Worm (Caenorhabditis elegans) whole organism, L1 larva: ENCODE measurements around the gene W04E12.2.
"Not testable (repeated sequence)": the region's sequence is repeated elsewhere in the genome, so short reads cannot be mapped to it uniquely, and the experiment has no call there.

Experiments used
- C04F5.9 ChIP-seq: sonication (generic microtip); optimal IDR thresholded peaks from 2 replicates; lab custom pipeline; 2016; ENCODE audit warnings: missing genetic modification characterization, missing compliant biosample characterization
- C34B4.2 ChIP-seq: sonication (generic microtip); optimal IDR thresholded peaks from 2 replicates; lab custom pipeline; 2017; ENCODE audit warnings: mild to moderate bottlenecking, missing genetic modification characterization, missing compliant biosample characterization
- alr-1 ChIP-seq: fragments of 200-800 bp; sonication (Bioruptor generic); optimal IDR thresholded peaks from 2 replicates; lab custom pipeline; 2018; ENCODE audit warnings: borderline replicate concordance, mild to moderate bottlenecking, missing genetic modification characterization, missing compliant biosample characterization
- aly-2 ChIP-seq: fragments of 150-350 bp; optimal IDR thresholded peaks from 2 replicates; lab custom pipeline; 2014; ENCODE audit warnings: missing biosample characterization, missing genetic modification characterization
- ama-1 ChIP-seq: fragments of 150-350 bp; optimal IDR thresholded peaks from 2 replicates; lab custom pipeline; 2014
- ceh-82 ChIP-seq, 3 experiments: fragments of 150-350 bp in 1 of 3; sonication (generic microtip) in 2 of 3; optimal IDR thresholded peaks; 2 replicates each; lab custom pipeline; 2014 to 2017; ENCODE audit warnings: missing biosample characterization in 3 of 3, missing genetic modification characterization in 3 of 3
- ceh-88 ChIP-seq: fragments of 200-800 bp; sonication (Bioruptor generic); IDR thresholded peaks from 2 replicates; pipeline ENCODE4 v1.3.6; 2022; ENCODE audit warnings: missing genetic modification characterization, missing compliant biosample characterization
- efl-1 ChIP-seq, 4 experiments: fragments of 150-350 bp; optimal IDR thresholded peaks in 3 of 4; peaks in 1 of 4; 1 replicate in 1 of 4; 2 replicates in 3 of 4; lab custom pipeline; 2014; ENCODE audit warnings: missing biosample characterization in 2 of 4, missing genetic modification characterization in 2 of 4, missing genetic modification reagents in 2 of 4
- efl-3 ChIP-seq: fragments of 200-800 bp; sonication (Bioruptor generic); optimal IDR thresholded peaks from 2 replicates; lab custom pipeline; 2018; ENCODE audit warnings: mild to moderate bottlenecking, missing genetic modification characterization, missing compliant biosample characterization
- egl-27 ChIP-seq, 2 experiments: fragments of 150-350 bp in 1 of 2; sonication (generic microtip); optimal IDR thresholded peaks; 3 replicates each; lab custom pipeline; 2017 to 2018; ENCODE audit warnings: missing biosample characterization in 2 of 2, missing genetic modification characterization in 2 of 2, missing genetic modification reagents in 2 of 2
- elt-3 ChIP-seq, 6 experiments: fragments of 150-350 bp in 1 of 6; sonication (generic microtip); optimal IDR thresholded peaks; 2 replicates each; lab custom pipeline; 2017 to 2018; ENCODE audit warnings: missing biosample characterization in 6 of 6, missing genetic modification characterization in 6 of 6, inconsistent platforms in 1 of 6
- ets-5 ChIP-seq: fragments of 200-800 bp; sonication (Bioruptor generic); IDR thresholded peaks from 2 replicates; pipeline ENCODE4 v1.3.6; 2022; ENCODE audit warnings: missing genetic modification characterization, missing compliant biosample characterization
- fos-1 ChIP-seq: fragments of 150-350 bp; optimal IDR thresholded peaks from 2 replicates; lab custom pipeline; 2014; ENCODE audit warnings: missing biosample characterization, missing genetic modification characterization
- irx-1 ChIP-seq: sonication (generic microtip); optimal IDR thresholded peaks from 2 replicates; lab custom pipeline; 2016; ENCODE audit warnings: missing genetic modification characterization, missing compliant biosample characterization
- isw-1 ChIP-seq: fragments of 200-800 bp; sonication (Bioruptor generic); IDR thresholded peaks from 2 replicates; pipeline ENCODE4 v1.3.6; 2022; ENCODE audit warnings: missing genetic modification characterization, missing compliant biosample characterization
- lin-13 ChIP-seq: fragments of 150-350 bp; optimal IDR thresholded peaks from 2 replicates; lab custom pipeline; 2014; ENCODE audit warnings: missing biosample characterization, missing genetic modification reagents, missing genetic modification characterization
- lin-14 ChIP-seq: fragments of 200-800 bp; sonication (Bioruptor generic); optimal IDR thresholded peaks from 2 replicates; lab custom pipeline; 2018; ENCODE audit warnings: mild to moderate bottlenecking, missing genetic modification characterization, moderate library complexity, missing compliant biosample characterization
- lir-3 ChIP-seq: sonication (generic microtip); optimal IDR thresholded peaks from 2 replicates; lab custom pipeline; 2016; ENCODE audit warnings: mild to moderate bottlenecking, missing genetic modification characterization, moderate library complexity, missing compliant biosample characterization; ENCODE audit not compliant: poor library complexity
- lsy-2 ChIP-seq, 2 experiments: fragments of 150-350 bp; optimal IDR thresholded peaks; 2 replicates each; lab custom pipeline; 2014; ENCODE audit warnings: missing biosample characterization in 2 of 2, missing genetic modification characterization in 2 of 2
- mab-9 ChIP-seq: fragments of 200-800 bp; sonication (Bioruptor generic); IDR thresholded peaks from 2 replicates; pipeline ENCODE4 v1.3.6; 2022; ENCODE audit warnings: missing genetic modification reagents, missing genetic modification characterization, missing compliant biosample characterization
- mdl-1 ChIP-seq, 2 experiments: fragments of 150-350 bp; optimal IDR thresholded peaks; 2 replicates each; lab custom pipeline; 2014 to 2017; ENCODE audit warnings: missing biosample characterization in 2 of 2, missing genetic modification characterization in 2 of 2, inconsistent platforms in 1 of 2
- nhr-11 ChIP-seq: fragments of 150-350 bp; optimal IDR thresholded peaks from 2 replicates; lab custom pipeline; 2014; ENCODE audit warnings: missing biosample characterization, missing genetic modification characterization
- nhr-19 ChIP-seq: fragments of 200-800 bp; sonication (Bioruptor generic); conservative IDR thresholded peaks from 2 replicates; pipeline ENCODE4 v1.3.6; 2022; ENCODE audit warnings: missing genetic modification characterization, missing compliant biosample characterization
- nhr-20 ChIP-seq: sonication (generic microtip); optimal IDR thresholded peaks from 2 replicates; lab custom pipeline; 2016; ENCODE audit warnings: mild to moderate bottlenecking, missing genetic modification characterization, missing compliant biosample characterization
- nhr-28 ChIP-seq: fragments of 150-350 bp; optimal IDR thresholded peaks from 2 replicates; lab custom pipeline; 2014; ENCODE audit warnings: missing biosample characterization, missing genetic modification characterization
- nhr-76 ChIP-seq: sonication (generic microtip); optimal IDR thresholded peaks from 2 replicates; lab custom pipeline; 2017; ENCODE audit warnings: missing biosample characterization, missing genetic modification characterization
- nhr-77 ChIP-seq: fragments of 150-350 bp; optimal IDR thresholded peaks from 2 replicates; lab custom pipeline; 2014; ENCODE audit warnings: missing biosample characterization, missing genetic modification characterization
- nhr-84 ChIP-seq: sonication (generic microtip); optimal IDR thresholded peaks from 2 replicates; lab custom pipeline; 2017; ENCODE audit warnings: missing biosample characterization, missing genetic modification characterization
- nhr-90 ChIP-seq: sonication (generic microtip); optimal IDR thresholded peaks from 2 replicates; lab custom pipeline; 2016; ENCODE audit warnings: mild to moderate bottlenecking, missing genetic modification characterization, missing compliant biosample characterization; ENCODE audit not compliant: poor library complexity
- rnt-1 ChIP-seq: sonication (generic microtip); optimal IDR thresholded peaks from 2 replicates; lab custom pipeline; 2016; ENCODE audit warnings: mild to moderate bottlenecking, missing genetic modification characterization, moderate library complexity, missing compliant biosample characterization
- snpc-4 ChIP-seq: fragments of 150-350 bp; optimal IDR thresholded peaks from 2 replicates; lab custom pipeline; 2014; ENCODE audit warnings: missing biosample characterization, missing genetic modification characterization
- snu-23 ChIP-seq: sonication (generic microtip); optimal IDR thresholded peaks from 2 replicates; lab custom pipeline; 2016; ENCODE audit warnings: missing genetic modification characterization, missing compliant biosample characterization
- unc-62 ChIP-seq: fragments of 150-350 bp; optimal IDR thresholded peaks from 2 replicates; lab custom pipeline; 2014; ENCODE audit warnings: missing biosample characterization, missing genetic modification reagents, missing genetic modification characterization
- vab-15 ChIP-seq: sonication (generic microtip); optimal IDR thresholded peaks from 2 replicates; lab custom pipeline; 2017; ENCODE audit warnings: missing genotype, mild to moderate bottlenecking, missing genetic modification characterization, missing compliant biosample characterization

The W04E12.2 gene

DNA sequence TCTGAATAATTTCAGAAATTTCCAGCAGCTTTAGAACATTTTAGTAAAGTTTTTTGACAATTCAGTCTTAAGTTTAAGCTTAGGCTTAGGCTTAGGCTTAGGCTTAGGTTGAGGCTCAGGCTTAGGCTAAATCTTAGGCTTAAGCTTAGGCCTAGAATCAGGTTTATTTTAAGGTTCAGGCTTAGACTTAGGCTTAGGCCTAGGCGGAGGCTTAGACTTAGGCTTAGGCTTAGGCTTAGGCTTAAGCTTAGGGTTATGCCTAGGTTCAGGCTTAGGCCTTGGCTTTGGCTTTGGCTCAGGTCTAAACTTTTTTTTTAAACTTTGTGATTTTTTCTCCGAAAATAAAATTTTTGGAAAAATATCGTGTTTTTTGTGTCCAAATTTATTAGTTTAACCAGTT lies 22.3 kb downstream of the W04E12.2 start:
- TF ChIP-seq C34B4.2 (tag; lab: Kevin White, UChicago) (no peak), mab-9 (GFP tag; lab: Robert Waterston, UW) (no peak), nhr-19 (GFP tag; lab: Robert Waterston, UW) (no peak), C04F5.9 (tag; lab: Kevin White, UChicago) (no peak), mdl-1 (tag; optimal IDR thresholded peaks at IDR 0.05; lab: Kevin White, UChicago) (no peak), egl-27 (tag; optimal IDR thresholded peaks at IDR 0.05; lab: Kevin White, UChicago) (no peak), lir-3 (no peak)

DNA sequence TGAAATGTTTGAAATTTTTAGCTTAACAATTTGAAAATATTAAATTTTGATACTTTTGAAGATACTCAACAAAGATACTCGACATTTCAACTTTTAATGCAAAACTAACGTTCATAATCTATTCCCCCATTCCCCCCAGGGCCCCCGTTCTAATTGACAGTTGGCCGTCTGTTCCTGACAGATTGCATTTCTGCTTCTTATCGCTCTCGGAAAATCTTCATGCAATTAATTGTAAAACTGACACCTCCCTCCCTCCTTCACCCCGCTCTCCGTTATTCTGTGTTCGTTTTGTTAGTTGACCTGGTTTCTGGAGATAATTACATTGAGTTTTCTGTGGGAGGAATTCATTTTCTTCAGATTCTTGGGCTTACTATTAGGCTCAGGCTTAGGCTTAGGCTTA lies 23.0 kb downstream of the W04E12.2 start:
- TF ChIP-seq alr-1 (tag; lab: Kevin White, UChicago) (no peak), nhr-19 (GFP tag; lab: Robert Waterston, UW) (no peak), nhr-90 (tag; lab: Kevin White, UChicago) (no peak), rnt-1 (tag; lab: Kevin White, UChicago) (no peak), unc-62 (GFP tag; lab: Kevin White, UChicago) (no peak), nhr-20 (tag; lab: Kevin White, UChicago) (no peak), isw-1 (no peak), elt-3 (tag; optimal IDR thresholded peaks at IDR 0.05; lab: Kevin White, UChicago) (no peak), ceh-82 (tag; optimal IDR thresholded peaks at IDR 0.05; lab: Kevin White, UChicago) (no peak), ets-5 (GFP tag; lab: Robert Waterston, UW) (no peak), lsy-2 (tag; optimal IDR thresholded peaks at IDR 0.05; lab: Kevin White, UChicago) (no peak), mab-9 (GFP tag; lab: Robert Waterston, UW) (no peak), ceh-88 (GFP tag; lab: Robert Waterston, UW) (no peak), lin-13 (GFP tag; lab: Kevin White, UChicago) (no peak), lin-14 (no peak)

DNA sequence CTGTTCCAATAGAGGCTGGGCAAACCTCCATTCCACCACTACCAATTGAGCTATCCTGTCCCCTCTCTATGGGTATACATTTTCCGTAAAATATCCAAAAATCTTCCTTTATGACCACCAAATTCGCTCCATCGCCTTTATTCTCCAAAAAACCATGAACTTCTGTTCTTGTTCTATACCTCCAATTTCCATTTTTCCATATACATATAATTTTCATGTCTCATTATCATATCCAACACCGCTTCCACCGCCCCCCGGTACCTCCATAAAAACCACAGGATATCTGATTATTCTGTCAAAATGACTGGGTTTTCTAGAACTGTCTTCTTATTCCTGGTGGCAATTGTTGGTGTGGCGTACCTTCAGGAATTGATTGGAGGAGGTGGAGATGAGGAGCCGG lies 25.1 kb downstream of the W04E12.2 start, which contains the start of gene Y43F8C.17:
Gene Y43F8C.17 (plus strand): TSS at position 301 of the 400 bp plus-strand sequence.
- no peak for TF ChIP-seq snu-23 (GFP tag; lab: Kevin White, UChicago)
- TF ChIP-seq vab-15 (tag; lab: Kevin White, UChicago), result no peak
- TF ChIP-seq ama-1 (lab: Kevin White, UChicago), result no peak
- no peak for TF ChIP-seq nhr-77 (tag; lab: Kevin White, UChicago)

DNA sequence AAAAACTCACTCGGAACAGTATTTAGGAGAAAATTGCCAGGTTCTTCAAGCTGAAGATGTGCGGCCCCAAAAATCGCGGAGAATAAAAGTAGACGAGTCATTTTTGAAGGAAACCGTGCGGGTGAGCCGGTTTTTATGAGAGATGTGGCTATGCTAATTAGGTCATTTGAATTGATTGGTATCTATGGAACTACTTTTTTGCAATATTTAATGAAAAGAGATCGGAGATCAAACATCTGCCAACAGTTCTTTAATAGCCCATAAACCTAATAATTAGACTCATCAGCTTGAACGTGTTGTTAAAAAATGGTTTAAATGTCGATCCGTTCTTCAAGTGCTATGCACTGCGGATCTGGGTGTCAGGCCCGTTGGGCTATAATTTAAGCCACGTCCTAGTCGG lies 25.5 kb downstream of the W04E12.2 start, which contains the start of gene Y43F8C.16:
Gene Y43F8C.16 (minus strand): TSS at position 101 of the 400 bp plus-strand sequence.
- no peak for TF ChIP-seq vab-15 (tag; lab: Kevin White, UChicago)

DNA sequence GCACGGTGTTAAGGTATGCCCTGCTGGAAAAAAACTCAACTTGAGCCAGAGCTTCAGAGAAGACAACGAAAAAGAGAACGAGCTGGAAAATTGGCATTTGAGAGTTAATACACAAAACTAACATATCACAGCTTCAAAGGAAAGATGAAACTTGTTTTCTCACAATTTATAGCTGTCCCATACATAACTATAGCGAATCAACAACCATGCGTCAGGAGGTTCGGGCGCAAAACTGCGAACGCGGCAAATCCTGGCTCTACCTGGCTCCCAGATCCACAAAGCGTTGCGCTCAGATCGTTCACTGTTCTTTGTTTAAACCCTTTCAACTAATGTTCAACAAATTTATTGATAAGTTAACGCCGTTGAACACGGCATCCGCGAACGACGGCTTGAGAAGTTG lies 29.3 kb downstream of the W04E12.2 start, which contains the start of gene Y43F8C.23:
Gene Y43F8C.23 (minus strand): TSS at position 101 of the 400 bp plus-strand sequence.
- not testable (repeated sequence) for TF ChIP-seq snpc-4 (tag; lab: Kevin White, UChicago); nhr-76 (tag; lab: Kevin White, UChicago); efl-3 (GFP tag; lab: Kevin White, UChicago)

DNA sequence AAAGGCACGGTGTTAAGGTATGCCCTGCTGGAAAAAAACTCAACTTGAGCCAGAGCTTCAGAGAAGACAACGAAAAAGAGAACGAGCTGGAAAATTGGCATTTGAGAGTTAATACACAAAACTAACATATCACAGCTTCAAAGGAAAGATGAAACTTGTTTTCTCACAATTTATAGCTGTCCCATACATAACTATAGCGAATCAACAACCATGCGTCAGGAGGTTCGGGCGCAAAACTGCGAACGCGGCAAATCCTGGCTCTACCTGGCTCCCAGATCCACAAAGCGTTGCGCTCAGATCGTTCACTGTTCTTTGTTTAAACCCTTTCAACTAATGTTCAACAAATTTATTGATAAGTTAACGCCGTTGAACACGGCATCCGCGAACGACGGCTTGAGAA lies 30.4 kb downstream of the W04E12.2 start, which contains the start of gene Y43F8C.15:
Gene Y43F8C.15 (minus strand): TSS at position 101 of the 400 bp plus-strand sequence.
- not testable (repeated sequence) for TF ChIP-seq nhr-77 (tag; lab: Kevin White, UChicago); isw-1; fos-1 (tag; lab: Kevin White, UChicago)

DNA sequence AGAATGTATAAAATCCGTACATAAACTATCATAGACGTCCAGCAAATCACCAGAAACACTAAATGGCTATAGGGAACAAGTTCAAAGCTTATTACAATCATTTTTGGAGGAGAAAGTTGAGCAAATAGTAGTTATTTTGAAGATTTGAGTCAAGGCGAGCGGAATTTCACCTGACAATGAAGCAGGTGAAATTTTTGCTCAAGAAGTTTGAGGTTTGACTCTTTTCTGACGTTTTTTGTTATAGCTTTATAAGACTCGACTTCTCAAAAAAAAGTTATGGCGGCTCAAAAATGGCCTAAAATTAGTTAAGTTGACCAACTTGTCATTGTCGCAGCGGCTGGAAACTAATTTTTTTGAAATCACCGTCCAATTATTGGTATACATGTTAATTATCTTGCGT lies 32.1 kb downstream of the W04E12.2 start, which contains the start of gene srv-3:
Gene srv-3 (minus strand): TSS at position 101 of the 400 bp plus-strand sequence.
- no peak for TF ChIP-seq nhr-11 (tag; lab: Kevin White, UChicago)
- TF ChIP-seq aly-2 (tag; lab: Kevin White, UChicago), result no peak
- TF ChIP-seq mab-9 (GFP tag; lab: Robert Waterston, UW), result no peak
- TF ChIP-seq efl-1 (optimal IDR thresholded peaks at IDR 0.05; lab: Kevin White, UChicago), result no peak
- no peak for TF ChIP-seq efl-1 (GFP tag; optimal IDR thresholded peaks at IDR 0.05 in 1 of 2; lab: Kevin White, UChicago)
- TF ChIP-seq irx-1 (tag; lab: Kevin White, UChicago), result no peak
- TF ChIP-seq nhr-28 (tag; lab: Kevin White, UChicago), result no peak
- TF ChIP-seq nhr-84, result no peak
- no peak for TF ChIP-seq lin-14
